Worm (Caenorhabditis elegans) whole organism, L4 larva: ENCODE measurements around the gene F58G11.4.
A peak's percentile ranks its signal among the peaks of the same experiment; 100 is the strongest.

ENCODE experiments used
- F26F4.8 ChIP-seq: fragments of 200-800 bp; sonication (Bioruptor generic); conservative IDR thresholded peaks from 2 replicates; pipeline ENCODE4 v1.3.6; 2022; ENCODE audit warnings: missing genetic modification characterization, missing compliant biosample characterization
- F49E8.2 ChIP-seq: sonication (generic microtip); optimal IDR thresholded peaks from 2 replicates; lab custom pipeline; 2016; ENCODE audit warnings: missing compliant biosample characterization, mild to moderate bottlenecking, missing genetic modification characterization, borderline replicate concordance
- T20F7.1 ChIP-seq: fragments of 200-800 bp; sonication (Bioruptor generic); optimal IDR thresholded peaks from 2 replicates; lab custom pipeline; 2018; ENCODE audit warnings: mild to moderate bottlenecking, missing genetic modification characterization, missing compliant biosample characterization
- Y5F2A.4 ChIP-seq: fragments of 200-800 bp; sonication (Bioruptor generic); optimal IDR thresholded peaks from 2 replicates; lab custom pipeline; 2018; ENCODE audit warnings: mild to moderate bottlenecking, missing genetic modification characterization, missing compliant biosample characterization
- Y75B8A.6 ChIP-seq: fragments of 200-800 bp; sonication (Bioruptor generic); IDR thresholded peaks from 2 replicates; pipeline ENCODE4 v1.3.6; 2022; ENCODE audit warnings: missing genetic modification reagents, missing genetic modification characterization, missing compliant biosample characterization
- ZK337.2 ChIP-seq: fragments of 200-800 bp; sonication (Bioruptor generic); IDR thresholded peaks from 2 replicates; pipeline ENCODE4 v1.3.6; 2022; ENCODE audit warnings: missing genetic modification reagents, missing genetic modification characterization, missing compliant biosample characterization
- attf-4 ChIP-seq: sonication (generic microtip); optimal IDR thresholded peaks from 3 replicates; lab custom pipeline; 2017; ENCODE audit warnings: missing biosample characterization, missing genetic modification characterization
- ceh-28 ChIP-seq: fragments of 150-350 bp; optimal IDR thresholded peaks from 2 replicates; lab custom pipeline; 2014; ENCODE audit warnings: missing biosample characterization, missing genetic modification reagents, missing genetic modification characterization
- ceh-82 ChIP-seq: sonication (generic microtip); optimal IDR thresholded peaks from 2 replicates; lab custom pipeline; 2017; ENCODE audit warnings: missing biosample characterization, missing genetic modification characterization
- ctbp-1 ChIP-seq: fragments of 200-800 bp; sonication (Bioruptor generic); IDR thresholded peaks from 2 replicates; pipeline ENCODE4 v1.3.6; 2022; ENCODE audit warnings: missing genetic modification reagents, missing genetic modification characterization, missing compliant biosample characterization
- daf-16 ChIP-seq, 3 experiments: sonication (generic microtip); optimal IDR thresholded peaks; 2 replicates each; lab custom pipeline; 2016 to 2017; ENCODE audit warnings: missing genetic modification characterization in 3 of 3, missing genetic modification reagents in 3 of 3, mild to moderate bottlenecking in 2 of 3, missing compliant biosample characterization in 2 of 3, missing biosample characterization in 1 of 3, moderate library complexity in 1 of 3
- daf-8 ChIP-seq: fragments of 200-800 bp; sonication (Bioruptor generic); IDR thresholded peaks from 2 replicates; pipeline ENCODE4 v1.3.6; 2022; ENCODE audit warnings: missing genetic modification characterization, missing compliant biosample characterization
- dmd-9 ChIP-seq: fragments of 200-800 bp; sonication (Bioruptor generic); IDR thresholded peaks from 2 replicates; pipeline ENCODE4 v1.3.6; 2022; ENCODE audit warnings: missing genetic modification reagents, missing genetic modification characterization, missing compliant biosample characterization
- dve-1 ChIP-seq: sonication (generic microtip); optimal IDR thresholded peaks from 2 replicates; lab custom pipeline; 2017; ENCODE audit warnings: antibody characterized with exemption, mild to moderate bottlenecking, missing genetic modification characterization, missing compliant biosample characterization; ENCODE audit not compliant: insufficient read depth
- egl-27 ChIP-seq: sonication (generic microtip); optimal IDR thresholded peaks from 3 replicates; lab custom pipeline; 2017; ENCODE audit warnings: missing biosample characterization, missing genetic modification reagents, missing genetic modification characterization
- fos-1 ChIP-seq: fragments of 150-350 bp; optimal IDR thresholded peaks from 2 replicates; lab custom pipeline; 2014; ENCODE audit warnings: missing biosample characterization, missing genetic modification characterization
- gei-8 ChIP-seq: fragments of 200-800 bp; sonication (Bioruptor generic); optimal IDR thresholded peaks from 2 replicates; lab custom pipeline; 2018; ENCODE audit warnings: mild to moderate bottlenecking, missing genetic modification characterization, missing compliant biosample characterization
- hlh-11 ChIP-seq: fragments of 200-800 bp; sonication (Bioruptor generic); optimal IDR thresholded peaks from 2 replicates; lab custom pipeline; 2018; ENCODE audit warnings: mild to moderate bottlenecking, missing genetic modification characterization, missing compliant biosample characterization
- jun-1 ChIP-seq: fragments of 150-350 bp; optimal IDR thresholded peaks from 2 replicates; lab custom pipeline; 2014; ENCODE audit warnings: missing biosample characterization, missing genetic modification reagents, missing genetic modification characterization
- lin-13 ChIP-seq: fragments of 150-350 bp; optimal IDR thresholded peaks from 2 replicates; lab custom pipeline; 2014; ENCODE audit warnings: missing biosample characterization, missing genetic modification reagents, missing genetic modification characterization
- lin-29 ChIP-seq: fragments of 200-800 bp; sonication (Bioruptor generic); IDR thresholded peaks from 2 replicates; pipeline ENCODE4 v1.3.6; 2022; ENCODE audit warnings: missing genetic modification reagents, missing genetic modification characterization, missing compliant biosample characterization
- lir-3 ChIP-seq: sonication (generic microtip); optimal IDR thresholded peaks from 2 replicates; lab custom pipeline; 2016; ENCODE audit warnings: mild to moderate bottlenecking, missing genetic modification characterization, missing compliant biosample characterization
- lsy-2 ChIP-seq, 2 experiments: fragments of 150-350 bp in 1 of 2; sonication (generic microtip) in 1 of 2; optimal IDR thresholded peaks; 2 replicates each; lab custom pipeline; 2014 to 2017; ENCODE audit warnings: missing biosample characterization in 2 of 2, missing genetic modification characterization in 2 of 2
- madf-5 ChIP-seq, 2 experiments: fragments of 200-800 bp; sonication (Bioruptor generic); IDR thresholded peaks; 2 replicates each; pipeline ENCODE4 v1.3.6; 2022; ENCODE audit warnings: missing compliant biosample characterization in 2 of 2, missing genetic modification characterization in 2 of 2
- madf-9 ChIP-seq: fragments of 200-800 bp; sonication (Bioruptor generic); conservative IDR thresholded peaks from 2 replicates; pipeline ENCODE4 v1.3.6; 2022; ENCODE audit warnings: missing genetic modification reagents, missing genetic modification characterization, missing compliant biosample characterization
- mdt-29 ChIP-seq: fragments of 200-800 bp; sonication (Bioruptor generic); IDR thresholded peaks from 2 replicates; pipeline ENCODE4 v1.3.6; 2022; ENCODE audit warnings: missing genetic modification reagents, missing genetic modification characterization, missing compliant biosample characterization
- mep-1 ChIP-seq: fragments of 150-350 bp; sonication (generic microtip); optimal IDR thresholded peaks from 3 replicates; lab custom pipeline; 2014; ENCODE audit warnings: missing biosample characterization, missing genetic modification characterization
- mes-2 ChIP-seq: sonication (generic microtip); optimal IDR thresholded peaks from 2 replicates; lab custom pipeline; 2016; ENCODE audit warnings: missing genotype, mild to moderate bottlenecking, missing genetic modification characterization, missing compliant biosample characterization; ENCODE audit not compliant: poor library complexity, severe bottlenecking
- mxl-2 ChIP-seq: fragments of 200-800 bp; sonication (Bioruptor generic); conservative IDR thresholded peaks from 2 replicates; pipeline ENCODE4 v1.3.6; 2022; ENCODE audit warnings: missing genetic modification reagents, missing genetic modification characterization, missing compliant biosample characterization
- mxl-3 ChIP-seq: fragments of 200-800 bp; sonication (Bioruptor generic); optimal IDR thresholded peaks from 2 replicates; lab custom pipeline; 2018; ENCODE audit warnings: mild to moderate bottlenecking, missing genetic modification characterization, missing compliant biosample characterization
- nhr-10 ChIP-seq: fragments of 150-350 bp; optimal IDR thresholded peaks from 2 replicates; lab custom pipeline; 2014; ENCODE audit warnings: missing biosample characterization, missing genetic modification characterization
- nhr-102 ChIP-seq: sonication (generic microtip); optimal IDR thresholded peaks from 2 replicates; lab custom pipeline; 2016; ENCODE audit warnings: mild to moderate bottlenecking, missing genetic modification characterization, moderate library complexity, missing compliant biosample characterization
- nhr-11 ChIP-seq: fragments of 150-350 bp; optimal IDR thresholded peaks from 2 replicates; lab custom pipeline; 2014; ENCODE audit warnings: missing biosample characterization, missing genetic modification characterization
- nhr-237 ChIP-seq: sonication (generic microtip); optimal IDR thresholded peaks from 2 replicates; lab custom pipeline; 2017; ENCODE audit warnings: missing biosample characterization, missing genetic modification characterization
- nhr-28 ChIP-seq: fragments of 150-350 bp; optimal IDR thresholded peaks from 2 replicates; lab custom pipeline; 2014; ENCODE audit warnings: missing biosample characterization, missing genetic modification characterization
- nhr-41 ChIP-seq: fragments of 200-800 bp; sonication (Bioruptor generic); IDR thresholded peaks from 2 replicates; pipeline ENCODE4 v1.3.6; 2022; ENCODE audit warnings: missing genetic modification reagents, missing genetic modification characterization, missing compliant biosample characterization
- nhr-48 ChIP-seq: sonication (generic microtip); optimal IDR thresholded peaks from 2 replicates; lab custom pipeline; 2016; ENCODE audit warnings: mild to moderate bottlenecking, missing genetic modification characterization, missing compliant biosample characterization
- nhr-6 ChIP-seq: fragments of 150-350 bp; optimal IDR thresholded peaks from 2 replicates; lab custom pipeline; 2014; ENCODE audit warnings: missing biosample characterization, missing genetic modification characterization
- nhr-76 ChIP-seq: fragments of 150-350 bp; optimal IDR thresholded peaks from 2 replicates; lab custom pipeline; 2014; ENCODE audit warnings: missing biosample characterization, missing genetic modification characterization
- pqm-1 ChIP-seq: sonication (generic microtip); optimal IDR thresholded peaks from 2 replicates; lab custom pipeline; 2017; ENCODE audit warnings: missing biosample characterization, missing genetic modification characterization
- set-16 ChIP-seq: fragments of 200-800 bp; sonication (Bioruptor generic); IDR thresholded peaks from 2 replicates; pipeline ENCODE4 v1.3.6; 2022; ENCODE audit warnings: missing genetic modification reagents, missing genetic modification characterization, missing compliant biosample characterization
- snpc-4 ChIP-seq: fragments of 150-350 bp; optimal IDR thresholded peaks from 2 replicates; lab custom pipeline; 2014; ENCODE audit warnings: missing biosample characterization, missing genetic modification characterization
- tag-97 ChIP-seq: fragments of 200-800 bp; sonication (Bioruptor generic); IDR thresholded peaks from 2 replicates; pipeline ENCODE4 v1.3.6; 2022; ENCODE audit warnings: missing genetic modification characterization, missing compliant biosample characterization
- tra-1 ChIP-seq: fragments of 200-800 bp; sonication (Bioruptor generic); IDR thresholded peaks from 2 replicates; pipeline ENCODE4 v1.3.6; 2022; ENCODE audit warnings: missing genetic modification reagents, missing genetic modification characterization, missing compliant biosample characterization
- unc-39 ChIP-seq: sonication (generic microtip); optimal IDR thresholded peaks from 2 replicates; lab custom pipeline; 2017; ENCODE audit warnings: missing biosample characterization, missing genetic modification characterization
- zag-1 ChIP-seq: fragments of 150-350 bp; optimal IDR thresholded peaks from 2 replicates; lab custom pipeline; 2014; ENCODE audit warnings: missing biosample characterization, missing genetic modification characterization
- zfp-2 ChIP-seq: sonication (generic microtip); optimal IDR thresholded peaks from 2 replicates; lab custom pipeline; 2016; ENCODE audit warnings: mild to moderate bottlenecking, missing genetic modification characterization, missing compliant biosample characterization
- zip-2 ChIP-seq: fragments of 150-350 bp; optimal IDR thresholded peaks from 2 replicates; lab custom pipeline; 2014; ENCODE audit warnings: missing biosample characterization, missing genetic modification characterization
- ztf-7 ChIP-seq: fragments of 150-350 bp; optimal IDR thresholded peaks from 2 replicates; lab custom pipeline; 2014; ENCODE audit warnings: missing biosample characterization, missing genetic modification characterization

The F58G11.4 gene

DNA sequence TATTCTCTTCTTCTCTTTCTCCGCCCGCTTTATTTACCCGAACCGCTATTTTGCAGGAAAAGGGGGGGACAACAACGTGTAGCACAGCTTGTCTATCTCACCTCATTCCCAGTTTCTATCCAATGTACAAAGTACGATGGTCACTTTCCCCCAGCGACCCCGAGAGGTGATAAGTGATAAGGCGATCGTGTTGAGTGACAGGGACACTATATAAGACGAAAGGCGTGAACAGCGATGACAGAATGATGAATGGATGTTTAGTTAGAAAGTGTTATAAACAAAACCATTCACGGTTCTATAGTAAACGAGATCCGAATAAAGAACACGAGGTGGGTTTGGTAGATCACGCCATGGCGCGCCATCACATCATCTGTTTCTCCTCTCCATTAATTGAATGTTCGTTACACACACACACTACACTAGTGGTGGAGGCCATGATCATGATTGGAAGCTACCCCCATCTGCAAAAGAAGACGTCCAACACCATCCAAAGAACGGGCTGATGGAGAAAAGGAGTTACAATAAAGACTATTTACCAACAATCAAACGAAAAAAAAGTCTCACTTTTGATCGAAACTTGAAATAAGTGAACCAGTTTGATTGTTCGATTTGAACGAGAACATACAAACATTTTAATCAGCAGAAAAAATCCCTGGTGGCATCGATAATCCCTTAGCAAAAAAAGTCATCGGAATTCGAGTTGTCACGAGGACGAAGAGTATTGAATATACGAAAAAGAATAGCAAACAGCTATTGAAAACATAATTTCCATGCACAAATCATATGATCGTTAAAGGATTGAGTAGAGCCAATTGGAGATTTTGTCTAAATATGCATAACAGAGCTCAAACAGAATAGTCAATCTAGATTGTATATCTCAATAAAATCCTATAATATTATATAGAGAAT is 15.8 kb upstream of the F58G11.4 start (continued):
- TF ChIP-seq ctbp-1 (GFP tag; lab: Robert Waterston, UW) (no peak), ztf-7 (tag; lab: Kevin White, UChicago) (no peak), ZK337.2 (GFP tag; lab: Robert Waterston, UW) (0 out of 2 replicates have a peak, but pooled peaks have one; percentile 2), F49E8.2 (tag; lab: Kevin White, UChicago) (no peak), nhr-102 (tag; lab: Kevin White, UChicago) (peak; percentile 86), nhr-41 (GFP tag; lab: Robert Waterston, UW) (peak; percentile 91; the same call in 1 of the 2 replicates), jun-1 (tag; lab: Kevin White, UChicago) (peak; percentile 5), nhr-6 (tag; lab: Kevin White, UChicago) (peak; percentile 56), tag-97 (no peak), fos-1 (no peak), Y5F2A.4 (peak; percentile 10), madf-5 (GFP tag; IDR thresholded peaks at IDR 0.05; lab: Robert Waterston, UW) (no peak), tra-1 (GFP tag; lab: Robert Waterston, UW) (peak; percentile 78; the same call in 1 of the 2 replicates), nhr-11 (tag; lab: Kevin White, UChicago) (peak; percentile 3), zip-2 (tag; lab: Kevin White, UChicago) (no peak), nhr-28 (tag; lab: Kevin White, UChicago) (peak; percentile 97), zfp-2 (tag; lab: Kevin White, UChicago) (no peak), dve-1 (tag; lab: Kevin White, UChicago) (peak; percentile 93), attf-4 (tag; lab: Kevin White, UChicago) (peak; percentile 34), ceh-82 (tag; lab: Kevin White, UChicago) (no peak), hlh-11 (tag; lab: Kevin White, UChicago) (peak; percentile 96), egl-27 (no peak), lir-3 (no peak), lin-29 (GFP tag; lab: Robert Waterston, UW) (no peak), mep-1 (tag; lab: Kevin White, UChicago) (peak; percentile 80), mxl-3 (GFP tag; lab: Kevin White, UChicago) (peak; percentile 94), unc-39 (tag; lab: Kevin White, UChicago) (no peak), nhr-10 (tag; lab: Kevin White, UChicago) (peak; percentile 84), F26F4.8 (GFP tag; lab: Robert Waterston, UW) (0 out of 2 replicates have a peak, but pooled peaks have one; percentile 6), set-16 (peak; percentile 28; the same call in 1 of the 2 replicates), gei-8 (peak; percentile 69), zag-1 (tag; lab: Kevin White, UChicago) (no peak), T20F7.1 (GFP tag; lab: Kevin White, UChicago) (peak; percentile 32), dmd-9 (GFP tag; lab: Robert Waterston, UW) (no peak), madf-9 (GFP tag; lab: Robert Waterston, UW) (no peak), snpc-4 (tag; lab: Kevin White, UChicago) (no peak), mes-2 (tag; lab: Kevin White, UChicago) (peak; percentile 41), nhr-76 (tag; lab: Kevin White, UChicago) (no peak), ceh-28 (no peak)

DNA sequence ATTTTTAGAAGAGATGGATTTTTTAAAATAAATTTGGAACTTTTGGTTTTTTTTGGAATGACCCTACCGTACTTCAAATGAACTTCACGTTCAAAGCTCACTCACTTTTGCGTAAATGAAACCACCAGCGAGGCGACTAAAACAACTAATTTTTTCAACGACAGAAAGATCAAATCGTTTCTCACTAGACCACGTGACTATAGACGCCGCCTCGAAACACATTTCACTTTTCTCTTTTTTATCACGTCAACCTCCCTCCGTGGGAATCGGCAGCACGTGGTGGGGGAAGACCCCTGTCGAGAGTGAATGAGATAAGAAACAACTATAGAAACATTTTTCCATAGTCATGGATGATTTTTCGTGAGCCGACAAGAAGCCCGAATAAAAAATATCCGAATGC is 15.1 kb upstream of the F58G11.4 start:
- TF ChIP-seq Y75B8A.6 (GFP tag; lab: Robert Waterston, UW) (no peak), tra-1 (GFP tag; lab: Robert Waterston, UW) (peak; percentile 76), mxl-2 (GFP tag; lab: Robert Waterston, UW) (peak; percentile 58; the same call in 1 of the 2 replicates), tag-97 (no peak), daf-16 (GFP tag; optimal IDR thresholded peaks at IDR 0.05; lab: Kevin White, UChicago) (no peak), daf-16 (tag; optimal IDR thresholded peaks at IDR 0.05; lab: Kevin White, UChicago) (peak; percentile 80), pqm-1 (tag; lab: Kevin White, UChicago) (peak; percentile 17), mes-2 (tag; lab: Kevin White, UChicago) (peak; percentile 36), madf-9 (GFP tag; lab: Robert Waterston, UW) (0 out of 2 replicates have a peak, but pooled peaks have one; percentile 26), nhr-237 (tag; lab: Kevin White, UChicago) (no peak), nhr-28 (tag; lab: Kevin White, UChicago) (peak; percentile 93), lin-13 (GFP tag; lab: Kevin White, UChicago) (peak; percentile 75), nhr-48 (tag; lab: Kevin White, UChicago) (peak; percentile 80), lsy-2 (tag; optimal IDR thresholded peaks at IDR 0.05; lab: Kevin White, UChicago) (peak in 1 of 2 experiments; percentile 68), daf-8 (GFP tag; lab: Robert Waterston, UW) (no peak), mdt-29 (GFP tag; lab: Robert Waterston, UW) (peak; percentile 81)
